Fruit fly (Drosophila melanogaster): ENCODE data around the gene CG4836.
A peak's percentile ranks its signal among the peaks of the same experiment; 100 is the strongest.

DNA sequence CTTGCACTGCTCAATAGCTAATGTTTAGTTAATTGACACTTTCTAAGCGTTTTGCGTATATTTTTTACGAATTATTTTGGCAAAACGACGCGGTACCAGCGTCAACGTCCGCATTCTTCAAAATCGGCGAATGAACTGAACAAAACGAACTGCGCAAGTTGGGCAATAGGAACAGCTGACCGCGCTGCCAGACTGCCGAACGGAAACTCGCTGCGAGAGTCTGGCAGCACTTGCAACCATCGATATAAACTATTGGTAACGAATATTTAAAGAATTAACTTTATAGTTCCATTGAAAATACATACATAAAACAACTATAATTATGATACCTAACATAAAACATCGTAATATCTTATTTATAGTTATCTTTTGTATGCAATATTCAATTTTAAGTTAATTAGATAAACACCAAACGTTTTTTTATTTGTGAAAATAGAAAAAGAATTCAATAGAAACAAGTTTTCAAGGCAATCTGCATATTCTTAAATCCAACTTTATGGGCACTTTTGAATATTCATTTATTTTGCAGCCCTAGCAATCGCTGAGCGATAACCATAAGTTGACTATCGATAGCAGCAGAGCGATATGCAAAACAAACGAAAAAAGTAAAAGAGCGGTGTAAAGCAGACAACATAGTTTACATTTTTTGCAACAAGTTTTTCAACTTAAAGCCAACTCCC is 5.2 kb upstream of the CG4836 start, which contains the start of the genes Hs6st and MED25:
- TF ChIP-seq usp (GFP tag; optimal IDR thresholded peaks at IDR 0.05) (no peak), EcR (GFP tag; optimal IDR thresholded peaks at IDR 0.05) (no peak), CG8478 (optimal IDR thresholded peaks at IDR 0.05) (no peak), psq (optimal IDR thresholded peaks at IDR 0.05) (peak; percentile 48)

Data from whole organism.